Fruit fly (Drosophila melanogaster) whole organism, prepupa: ENCODE data around the gene CG32369.

Source experiments
- Blimp-1 ChIP-seq: fragments of 200-800 bp; sonication (Bioruptor generic); optimal IDR thresholded peaks from 3 replicates; lab custom pipeline; 2017; ENCODE audit warnings: missing biosample characterization, missing genetic modification characterization, mild to moderate bottlenecking, moderate library complexity, missing genetic modification reagents
- CG10631 ChIP-seq: fragments of 200-800 bp; sonication (Bioruptor generic); optimal IDR thresholded peaks from 2 replicates; lab custom pipeline; 2016; ENCODE audit warnings: missing biosample characterization, missing genetic modification characterization
- CG10669 ChIP-seq: fragments of 200-800 bp; sonication (Bioruptor generic); optimal IDR thresholded peaks from 3 replicates; lab custom pipeline; 2018; ENCODE audit warnings: missing biosample characterization, mild to moderate bottlenecking, missing genetic modification characterization, moderate library complexity
- CG11294 ChIP-seq: fragments of 200-800 bp; sonication (Bioruptor generic); IDR thresholded peaks from 2 replicates; pipeline ENCODE4 v1.3.6; 2022; ENCODE audit warnings: missing biosample characterization, missing genetic modification characterization
- CG11902 ChIP-seq: fragments of 200-800 bp; sonication (Bioruptor generic); optimal IDR thresholded peaks from 3 replicates; lab custom pipeline; 2016; ENCODE audit warnings: missing biosample characterization, missing genetic modification characterization
- CG15336 ChIP-seq: fragments of 200-800 bp; sonication (Bioruptor generic); IDR thresholded peaks from 2 replicates; pipeline ENCODE4 v1.3.6; 2022; ENCODE audit warnings: missing biosample characterization, missing genetic modification characterization
- CG1621 ChIP-seq: fragments of 200-800 bp; sonication (Bioruptor generic); optimal IDR thresholded peaks from 3 replicates; lab custom pipeline; 2018; ENCODE audit warnings: missing biosample characterization, mild to moderate bottlenecking, missing genetic modification characterization
- CG16779 ChIP-seq: fragments of 200-800 bp; sonication (Bioruptor generic); optimal IDR thresholded peaks from 3 replicates; lab custom pipeline; 2017; ENCODE audit warnings: missing biosample characterization, mild to moderate bottlenecking, missing genetic modification characterization
- CG31627 ChIP-seq: fragments of 200-800 bp; sonication (Bioruptor generic); optimal IDR thresholded peaks from 3 replicates; lab custom pipeline; 2016; ENCODE audit warnings: missing biosample characterization, missing genetic modification characterization
- CG3919 ChIP-seq: fragments of 200-800 bp; sonication (Bioruptor generic); optimal IDR thresholded peaks from 3 replicates; lab custom pipeline; 2016; ENCODE audit warnings: missing biosample characterization, missing genetic modification characterization
- CG4318 ChIP-seq: fragments of 200-800 bp; sonication (Bioruptor generic); optimal IDR thresholded peaks from 3 replicates; lab custom pipeline; 2017; ENCODE audit warnings: missing biosample characterization, mild to moderate bottlenecking, missing genetic modification characterization
- CG6163 ChIP-seq: fragments of 200-800 bp; sonication (Bioruptor generic); IDR thresholded peaks from 3 replicates; pipeline ENCODE4 v1.3.6; 2022; ENCODE audit warnings: missing biosample characterization, missing genetic modification characterization
- CG6276 ChIP-seq: fragments of 200-800 bp; sonication (Bioruptor generic); optimal IDR thresholded peaks from 2 replicates; lab custom pipeline; 2017; ENCODE audit warnings: missing biosample characterization, mild to moderate bottlenecking, missing genetic modification characterization
- CG6792 ChIP-seq: fragments of 200-800 bp; sonication (Bioruptor generic); optimal IDR thresholded peaks from 3 replicates; lab custom pipeline; 2016; ENCODE audit warnings: missing biosample characterization, missing genetic modification characterization
- CG6854 ChIP-seq: fragments of 200-800 bp; sonication (Bioruptor generic); optimal IDR thresholded peaks from 2 replicates; lab custom pipeline; 2017; ENCODE audit warnings: missing biosample characterization, mild to moderate bottlenecking, missing genetic modification characterization
- CG8119 ChIP-seq: fragments of 200-800 bp; sonication (Bioruptor generic); IDR thresholded peaks from 3 replicates; pipeline ENCODE4 v1.3.6; 2022; ENCODE audit warnings: missing biosample characterization, missing genetic modification characterization
- Eip75B ChIP-seq: fragments of 200-800 bp; sonication (Bioruptor generic); optimal IDR thresholded peaks from 3 replicates; lab custom pipeline; 2016; ENCODE audit warnings: missing biosample characterization, missing genetic modification characterization
- Eip78C ChIP-seq: fragments of 200-800 bp; sonication (Bioruptor generic); peaks from one replicate; lab custom pipeline; 2016; ENCODE audit warnings: missing biosample characterization, missing genetic modification characterization
- Hr38 ChIP-seq: sonication (Bioruptor generic); optimal IDR thresholded peaks from 2 replicates; lab custom pipeline; 2016; ENCODE audit warnings: missing biosample characterization, missing genetic modification characterization
- Hr39 ChIP-seq: fragments of 200-800 bp; sonication (Bioruptor generic); optimal IDR thresholded peaks from 2 replicates; lab custom pipeline; 2016; ENCODE audit warnings: missing biosample characterization, missing genetic modification characterization
- Lpt ChIP-seq: fragments of 200-800 bp; sonication (Bioruptor generic); optimal IDR thresholded peaks from 3 replicates; lab custom pipeline; 2016; ENCODE audit warnings: missing biosample characterization, missing genetic modification characterization
- Sox102F ChIP-seq: fragments of 200-800 bp; sonication (Bioruptor generic); optimal IDR thresholded peaks from 2 replicates; lab custom pipeline; 2016; ENCODE audit warnings: missing biosample characterization, mild to moderate bottlenecking, missing genetic modification characterization
- acj6 ChIP-seq: fragments of 200-800 bp; sonication (Bioruptor generic); optimal IDR thresholded peaks from 3 replicates; lab custom pipeline; 2016; ENCODE audit warnings: missing biosample characterization, missing genetic modification characterization
- cyc ChIP-seq: fragments of 200-800 bp; sonication (Bioruptor generic); optimal IDR thresholded peaks from 3 replicates; lab custom pipeline; 2016; ENCODE audit warnings: missing biosample characterization, missing genetic modification characterization
- fd85E ChIP-seq: fragments of 200-800 bp; sonication (Bioruptor generic); optimal IDR thresholded peaks from 3 replicates; lab custom pipeline; 2016; ENCODE audit warnings: missing biosample characterization, missing genetic modification characterization
- fkh ChIP-seq: fragments of 200-800 bp; sonication (Bioruptor generic); optimal IDR thresholded peaks from 3 replicates; lab custom pipeline; 2017; ENCODE audit warnings: missing biosample characterization, mild to moderate bottlenecking, missing genetic modification characterization, moderate library complexity
- net ChIP-seq: fragments of 200-800 bp; sonication (Bioruptor generic); optimal IDR thresholded peaks from 3 replicates; lab custom pipeline; 2016; ENCODE audit warnings: missing biosample characterization, missing genetic modification characterization
- pdm3 ChIP-seq: fragments of 200-800 bp; sonication (Bioruptor generic); optimal IDR thresholded peaks from 3 replicates; lab custom pipeline; 2016; ENCODE audit warnings: missing biosample characterization, missing genetic modification characterization
- salr ChIP-seq, 2 experiments: fragments of 200-800 bp; sonication (Bioruptor generic); optimal IDR thresholded peaks; 3 replicates each; lab custom pipeline; 2016 to 2018; ENCODE audit warnings: missing biosample characterization in 2 of 2, missing genetic modification characterization in 2 of 2, mild to moderate bottlenecking in 1 of 2
- spab ChIP-seq: fragments of 200-800 bp; sonication (Bioruptor generic); optimal IDR thresholded peaks from 2 replicates; lab custom pipeline; 2017; ENCODE audit warnings: missing biosample characterization, mild to moderate bottlenecking, missing genetic modification characterization, missing genetic modification reagents

The CG32369 gene

dm6 chr3L:7821615-7822574 lies 12.3 kb upstream of the CG32369 start (continued):
- TF ChIP-seq spab (no peak), Blimp-1 (peak; percentile 83), CG16779 (no peak), CG3919 (GFP tag; lab: Kevin White, UChicago) (no peak), CG1621 (no peak), Lpt (GFP tag; lab: Kevin White, UChicago) (no peak), Eip75B (GFP tag; lab: Kevin White, UChicago) (no peak), acj6 (no peak), CG6163 (GFP tag; lab: Robert Waterston, UW) (no peak), CG31627 (GFP tag; lab: Kevin White, UChicago) (no peak), CG11902 (GFP tag; lab: Kevin White, UChicago) (no peak), Sox102F (no peak), Eip78C (GFP tag; lab: Kevin White, UChicago) (peak; percentile 61), CG15336 (GFP tag; lab: Robert Waterston, UW) (peak; percentile 34; the same call in 1 of the 2 replicates), Hr38 (no peak), CG10669 (GFP tag; lab: Kevin White, UChicago) (no peak), pdm3 (no peak), Hr39 (no peak)

dm6 chr3L:7821169-7821568 lies 11.5 kb upstream of the CG32369 start:
- TF ChIP-seq Blimp-1 (peak; percentile 68), net (GFP tag; lab: Kevin White, UChicago) (no peak)

dm6 chr3L:7820236-7820635 lies 10.6 kb upstream of the CG32369 start:
- no peak for TF ChIP-seq fd85E (GFP tag; lab: Kevin White, UChicago)
- TF ChIP-seq CG11902 (GFP tag; lab: Kevin White, UChicago), result no peak
- peak; percentile 91 for TF ChIP-seq Blimp-1

dm6 chr3L:7818473-7818980 lies 8.9 kb upstream of the CG32369 start:
- TF ChIP-seq CG6854 (GFP tag; lab: Kevin White, UChicago) (peak; percentile 18), CG6276 (GFP tag; lab: Kevin White, UChicago) (peak; percentile 43), Lpt (GFP tag; lab: Kevin White, UChicago) (peak; percentile 48), CG15336 (GFP tag; lab: Robert Waterston, UW) (peak; percentile 54), fkh (GFP tag; lab: Kevin White, UChicago) (peak; percentile 33), CG6792 (no peak), salr (GFP tag; optimal IDR thresholded peaks at IDR 0.05; lab: Kevin White, UChicago) (peak in 1 of 2 experiments; percentile 12), spab (no peak), Eip78C (GFP tag; lab: Kevin White, UChicago) (peak; percentile 51), CG3919 (GFP tag; lab: Kevin White, UChicago) (no peak), Blimp-1 (peak; percentile 94), CG8119 (peak; percentile 78)
- TF ChIP-seq, all 60 proteins: peak for 9

dm6 chr3L:7817194-7817593 lies 7.6 kb upstream of the CG32369 start:
- TF ChIP-seq CG4318 (GFP tag; lab: Kevin White, UChicago) (no peak), Blimp-1 (no peak), salr (GFP tag; optimal IDR thresholded peaks at IDR 0.05; lab: Kevin White, UChicago) (no peak), CG6163 (GFP tag; lab: Robert Waterston, UW) (no peak), cyc (GFP tag; lab: Kevin White, UChicago) (no peak), CG3919 (GFP tag; lab: Kevin White, UChicago) (no peak), CG10631 (GFP tag; lab: Kevin White, UChicago) (no peak), CG11294 (GFP tag; lab: Robert Waterston, UW) (no peak), Hr38 (no peak)
- TF ChIP-seq, all 60 proteins: peak for 0
